Fruit fly (Drosophila melanogaster) S2 (cell line): ENCODE data around the gene Mnat9.

Source experiments
- CG8478 ChIP-seq: fragments of >200 bp; optimal IDR thresholded peaks from 2 replicates; lab custom pipeline; 2018
- CTCF ChIP-seq, 2 experiments: fragments of >200 bp; optimal IDR thresholded peaks; 2 replicates each; lab custom pipeline; 2018

- TF ChIP-seq CG8478 (lab: Kevin White, UChicago) (no peak), CTCF (optimal IDR thresholded peaks at IDR 0.05; lab: Kevin White, UChicago) (no peak)
Observed at dm6 chr3R:31622648-31623047, 6.7 kb upstream of the Mnat9 start.
